Worm (Caenorhabditis elegans): Measurements from ENCODE around the gene T24H7.9.

Gene T24H7.9

ce11 chrII:6235432-6236092, at the start of gene T24H7.9:
T24H7.9 (minus strand) TSS chrII:6235505.
- TF ChIP-seq nhr-2 (tag; optimal IDR thresholded peaks at IDR 0.05) (no peak), lin-32 (GFP tag; optimal IDR thresholded peaks at IDR 0.05) (no peak), ces-1 (GFP tag; optimal IDR thresholded peaks at IDR 0.05) (no peak), blmp-1 (tag; optimal IDR thresholded peaks at IDR 0.05) (no peak), mab-5 (tag; optimal IDR thresholded peaks at IDR 0.05) (no peak), elt-1 (tag; optimal IDR thresholded peaks at IDR 0.05; ENCODE audit: borderline replicate concordance, insufficient read depth) (no peak), sptf-1 (tag; optimal IDR thresholded peaks at IDR 0.05) (no peak), snpc-4 (tag; optimal IDR thresholded peaks at IDR 0.05) (no peak), ceh-39 (tag; optimal IDR thresholded peaks at IDR 0.05) (no peak), drap-1 (GFP tag; optimal IDR thresholded peaks at IDR 0.05) (no peak), zip-8 (tag; optimal IDR thresholded peaks at IDR 0.05) (no peak), hlh-1 (tag; optimal IDR thresholded peaks at IDR 0.05) (no peak), unc-39 (tag; optimal IDR thresholded peaks at IDR 0.05) (no peak), bed-3 (GFP tag; optimal IDR thresholded peaks at IDR 0.05) (no peak), ztf-11 (tag; optimal IDR thresholded peaks at IDR 0.05) (no peak), ham-2 (GFP tag; optimal IDR thresholded peaks at IDR 0.05) (no peak), mep-1 (tag; optimal IDR thresholded peaks at IDR 0.05) (no peak)

- TF ChIP-seq sptf-1 (tag; optimal IDR thresholded peaks at IDR 0.05) (no peak), flh-1 (GFP tag; optimal IDR thresholded peaks at IDR 0.05) (no peak), drap-1 (GFP tag; optimal IDR thresholded peaks at IDR 0.05) (no peak), ztf-11 (tag; optimal IDR thresholded peaks at IDR 0.05) (no peak), ham-2 (GFP tag; optimal IDR thresholded peaks at IDR 0.05) (no peak), nhr-2 (tag; optimal IDR thresholded peaks at IDR 0.05) (no peak), nhr-237 (tag; optimal IDR thresholded peaks at IDR 0.05) (no peak), unc-62 (GFP tag; optimal IDR thresholded peaks at IDR 0.05) (no peak), lsy-2 (tag; optimal IDR thresholded peaks at IDR 0.05) (no peak), elt-3 (tag; optimal IDR thresholded peaks at IDR 0.05) (no peak)
Observed at ce11 chrII:6283074-6283473, 47.8 kb upstream of the T24H7.9 start, which contains the start of gene F13H8.1. F13H8.1 (plus strand) TSS chrII:6283384.

ce11 chrII:6281903-6282302, 46.6 kb upstream of the T24H7.9 start:
- TF ChIP-seq unc-120 (tag; optimal IDR thresholded peaks at IDR 0.05; ENCODE audit: poor library complexity, severe bottlenecking) (no peak), ces-1 (GFP tag; optimal IDR thresholded peaks at IDR 0.05) (no peak), nhr-2 (tag; optimal IDR thresholded peaks at IDR 0.05) (no peak), ztf-11 (tag; optimal IDR thresholded peaks at IDR 0.05) (no peak), sptf-1 (tag; optimal IDR thresholded peaks at IDR 0.05) (no peak), elt-3 (tag; optimal IDR thresholded peaks at IDR 0.05) (no peak), lsy-2 (tag; optimal IDR thresholded peaks at IDR 0.05) (no peak), unc-39 (tag; optimal IDR thresholded peaks at IDR 0.05) (no peak), blmp-1 (tag; optimal IDR thresholded peaks at IDR 0.05) (no peak), zip-8 (tag; optimal IDR thresholded peaks at IDR 0.05) (no peak), pha-4 (tag; optimal IDR thresholded peaks at IDR 0.05) (no peak)

ce11 chrII:6281002-6281401, 45.7 kb upstream of the T24H7.9 start, which contains the start of gene scly-1:
scly-1 (minus strand) TSS chrII:6281102.
- TF ChIP-seq lin-32 (GFP tag; optimal IDR thresholded peaks at IDR 0.05) (no peak), tbx-8 (GFP tag; optimal IDR thresholded peaks at IDR 0.05) (no peak), mab-5 (tag; optimal IDR thresholded peaks at IDR 0.05) (no peak), cnd-1 (tag; optimal IDR thresholded peaks at IDR 0.05) (no peak), pha-4 (tag; optimal IDR thresholded peaks at IDR 0.05) (no peak), lsy-2 (tag; optimal IDR thresholded peaks at IDR 0.05) (no peak), hlh-1 (tag; optimal IDR thresholded peaks at IDR 0.05) (no peak), unc-62 (GFP tag; optimal IDR thresholded peaks at IDR 0.05) (no peak), snpc-4 (tag; optimal IDR thresholded peaks at IDR 0.05) (no peak)

- TF ChIP-seq zip-8 (tag; optimal IDR thresholded peaks at IDR 0.05) (no peak), ztf-11 (tag; optimal IDR thresholded peaks at IDR 0.05) (no peak), pha-4 (tag; optimal IDR thresholded peaks at IDR 0.05) (no peak), sem-2 (GFP tag; optimal IDR thresholded peaks at IDR 0.05) (no peak), tbx-8 (GFP tag; optimal IDR thresholded peaks at IDR 0.05) (no peak), elt-3 (tag; optimal IDR thresholded peaks at IDR 0.05) (no peak), cnd-1 (tag; optimal IDR thresholded peaks at IDR 0.05) (no peak), blmp-1 (tag; optimal IDR thresholded peaks at IDR 0.05) (no peak), bed-3 (GFP tag; optimal IDR thresholded peaks at IDR 0.05) (no peak), M03D4.4 (tag; optimal IDR thresholded peaks at IDR 0.05) (no peak), flh-1 (GFP tag; optimal IDR thresholded peaks at IDR 0.05) (no peak), nhr-12 (tag; optimal IDR thresholded peaks at IDR 0.05) (no peak), unc-39 (tag; optimal IDR thresholded peaks at IDR 0.05) (no peak), ces-1 (GFP tag; optimal IDR thresholded peaks at IDR 0.05) (no peak), nhr-76 (tag; optimal IDR thresholded peaks at IDR 0.05) (no peak), elt-1 (tag; optimal IDR thresholded peaks at IDR 0.05; ENCODE audit: borderline replicate concordance, insufficient read depth) (no peak), mep-1 (tag; optimal IDR thresholded peaks at IDR 0.05) (no peak), mls-2 (tag; optimal IDR thresholded peaks at IDR 0.05) (no peak)
Observed at ce11 chrII:6273916-6274315, 38.6 kb upstream of the T24H7.9 start, which contains the start of gene bpl-1. bpl-1 (plus strand) TSS chrII:6274216.
